Worm (Caenorhabditis elegans): Measurements from ENCODE around the gene T03F7.5.
"Not testable (repeated sequence)": the region's sequence is repeated elsewhere in the genome, so short reads cannot be mapped to it uniquely, and the experiment has no call there.

T03F7.5 gene

ce11 chrV:11286114-11286513, 12.4 kb downstream of the T03F7.5 start, which contains the start of gene C03E10.3:
C03E10.3 (plus strand) TSS chrV:11286414.
- not testable (repeated sequence) for TF ChIP-seq sox-4, ceh-30, nhr-232 (tag; optimal IDR thresholded peaks at IDR 0.05)

DNA sequence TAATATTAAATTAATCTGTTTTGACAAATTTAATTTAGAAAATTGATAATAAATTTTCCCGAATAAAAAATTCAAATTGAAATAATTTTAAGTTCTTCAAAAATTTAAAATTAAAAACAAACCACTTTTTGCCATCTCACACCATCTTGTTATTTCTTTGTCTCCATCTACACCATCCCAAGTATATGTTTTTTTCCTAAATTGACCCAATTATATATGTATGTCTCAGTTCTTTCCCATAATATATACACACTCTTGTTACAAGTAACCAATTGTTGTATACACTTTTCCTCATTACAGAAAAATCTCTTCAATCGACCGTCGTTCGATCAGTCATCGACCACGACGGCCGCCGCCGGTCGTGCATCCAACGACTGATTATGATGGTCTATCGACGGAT, 16.3 kb downstream of the T03F7.5 start, which contains the start of gene gly-20:
TSS of gene gly-20 (plus strand) at position 301 of the 400 bp plus-strand sequence.
- TF ChIP-seq ahr-1 (tag; optimal IDR thresholded peaks at IDR 0.05) (no peak), lim-6 (tag; optimal IDR thresholded peaks at IDR 0.05) (no peak), sox-4 (tag; optimal IDR thresholded peaks at IDR 0.05) (no peak), pha-2 (tag; optimal IDR thresholded peaks at IDR 0.05) (no peak), hlh-8 (tag; optimal IDR thresholded peaks at IDR 0.05) (no peak), F13H6.1 (tag; optimal IDR thresholded peaks at IDR 0.05) (no peak)

DNA sequence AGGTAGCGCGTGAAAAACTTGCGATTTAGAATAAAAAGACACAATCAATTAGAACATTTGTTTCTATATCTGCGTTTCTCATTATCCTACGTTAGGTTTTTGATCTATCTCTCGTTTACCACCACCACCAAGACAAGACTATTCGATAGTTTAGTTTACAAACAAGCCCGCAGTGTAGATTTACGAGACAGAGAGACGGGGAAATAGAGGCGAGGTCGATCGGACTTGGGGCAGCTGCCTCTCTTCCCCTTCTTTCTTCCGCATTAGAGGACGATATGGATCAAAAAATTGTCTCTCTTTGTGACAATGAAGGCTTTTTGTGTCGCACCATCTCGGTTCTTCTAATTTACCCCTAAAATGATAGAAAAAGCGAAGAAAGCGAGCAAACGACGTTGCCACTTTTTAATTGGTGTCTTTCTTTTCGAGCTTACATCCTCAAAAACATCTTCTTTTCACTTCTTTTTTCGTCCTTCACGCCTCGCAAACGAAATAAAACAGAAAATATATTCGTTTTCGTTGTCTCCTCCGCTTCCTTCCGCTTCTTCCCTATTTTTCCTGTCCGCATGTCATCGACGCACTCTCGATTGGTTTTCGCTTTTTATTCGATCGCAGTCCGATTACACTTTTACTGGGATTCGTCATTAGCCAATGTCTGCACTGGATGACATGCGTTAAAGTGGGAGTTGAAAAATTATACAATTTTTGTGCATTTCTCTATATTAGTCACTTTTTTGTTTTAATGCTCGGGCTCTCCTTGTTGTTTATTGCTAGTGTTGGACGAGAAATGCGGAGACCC, 16.9 kb downstream of the T03F7.5 start:
- TF ChIP-seq nfya-1 (tag; optimal IDR thresholded peaks at IDR 0.05) (peak; percentile 28), unc-55 (GFP tag; optimal IDR thresholded peaks at IDR 0.05) (peak; percentile 67), unc-42 (tag; optimal IDR thresholded peaks at IDR 0.05) (peak; percentile 37), hlh-13 (GFP tag; optimal IDR thresholded peaks at IDR 0.05) (no peak), pha-4 (tag; optimal IDR thresholded peaks at IDR 0.05) (no peak)

DNA sequence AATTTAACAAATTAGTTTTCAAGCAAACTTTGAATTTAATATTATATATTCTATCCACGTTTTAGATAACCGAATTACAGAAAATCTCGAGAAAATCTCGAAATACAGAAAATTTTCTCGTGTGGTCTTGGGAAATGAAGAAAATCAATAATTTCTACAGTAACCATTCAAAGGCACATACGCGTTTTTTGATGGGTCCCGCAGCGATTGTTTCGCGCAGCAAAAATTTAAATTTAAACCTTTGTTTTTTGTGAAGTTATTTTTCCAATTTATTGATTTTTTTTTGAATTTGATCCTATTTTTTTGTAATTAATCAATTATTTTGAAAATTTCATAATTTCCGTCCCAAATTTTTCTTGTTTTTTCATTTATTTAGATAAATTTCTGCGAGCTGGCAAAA, 19.0 kb downstream of the T03F7.5 start:
- TF ChIP-seq zip-5 (tag; optimal IDR thresholded peaks at IDR 0.05), result no peak
- no peak for TF ChIP-seq sox-2 (GFP tag; IDR thresholded peaks at IDR 0.05)
- peak; percentile 13 for TF ChIP-seq ceh-48 (tag; optimal IDR thresholded peaks at IDR 0.05)

ce11 chrV:11272848-11273247, 25.7 kb downstream of the T03F7.5 start, which contains the start of gene clec-223:
clec-223 (plus strand) TSS chrV:11273148.
- TF ChIP-seq K02D7.2 (tag; optimal IDR thresholded peaks at IDR 0.05) (no peak), syd-9 (tag; optimal IDR thresholded peaks at IDR 0.05) (no peak), ttx-3 (tag; optimal IDR thresholded peaks at IDR 0.05) (no peak), sox-2 (GFP tag; IDR thresholded peaks at IDR 0.05) (no peak), che-1 (tag; optimal IDR thresholded peaks at IDR 0.05) (no peak), sox-4 (tag; optimal IDR thresholded peaks at IDR 0.05) (no peak), hlh-6 (tag; optimal IDR thresholded peaks at IDR 0.05) (no peak), ref-2 (tag; optimal IDR thresholded peaks at IDR 0.05) (no peak), ceh-2 (tag; optimal IDR thresholded peaks at IDR 0.05) (no peak)

DNA sequence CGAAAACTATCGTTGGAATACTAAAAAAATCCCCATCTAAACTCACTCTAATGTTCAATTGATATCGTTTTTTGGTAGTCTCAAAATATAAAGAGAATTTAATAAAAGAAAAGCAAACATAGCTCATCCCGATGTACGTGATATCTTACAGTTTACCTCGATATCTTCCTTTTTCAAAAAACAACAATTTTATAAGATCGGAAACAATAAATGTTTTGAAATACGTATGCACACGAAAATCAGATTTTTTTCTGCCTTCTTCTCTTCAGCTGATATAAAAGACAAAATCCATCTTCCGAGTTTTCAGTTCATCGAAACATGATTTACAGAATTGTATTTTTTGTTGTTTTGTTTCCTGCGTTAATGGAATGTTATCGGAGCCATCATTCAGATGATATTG, 27.5 kb downstream of the T03F7.5 start, which contains the start of gene clec-222:
TSS of gene clec-222 (plus strand) at position 301 of the 400 bp plus-strand sequence.
- TF ChIP-seq pax-1 (tag; optimal IDR thresholded peaks at IDR 0.05), result no peak
- no peak for TF ChIP-seq ceh-19 (GFP tag; optimal IDR thresholded peaks at IDR 0.05)
- TF ChIP-seq sdc-2 (tag; optimal IDR thresholded peaks at IDR 0.05), result no peak
- TF ChIP-seq che-1 (tag; optimal IDR thresholded peaks at IDR 0.05), result no peak
- TF ChIP-seq ahr-1 (tag; optimal IDR thresholded peaks at IDR 0.05), result no peak
- TF ChIP-seq ceh-2 (tag; optimal IDR thresholded peaks at IDR 0.05), result no peak
- no peak for TF ChIP-seq elt-2 (tag; optimal IDR thresholded peaks at IDR 0.05)
- TF ChIP-seq npax-4 (tag; optimal IDR thresholded peaks at IDR 0.05), result no peak
- no peak for TF ChIP-seq Y22D7AL.16 (tag; optimal IDR thresholded peaks at IDR 0.05)
- no peak for TF ChIP-seq ceh-48 (tag; optimal IDR thresholded peaks at IDR 0.05)
- no peak for TF ChIP-seq F13H6.1 (tag; optimal IDR thresholded peaks at IDR 0.05)
- TF ChIP-seq hlh-6 (tag; optimal IDR thresholded peaks at IDR 0.05), result no peak
- no peak for TF ChIP-seq T23F11.4 (GFP tag; optimal IDR thresholded peaks at IDR 0.05)

All from whole organism, late embryonic.